Worm (Caenorhabditis elegans) whole organism, young adult: ENCODE data around the gene gdh-1.

Experiments
- B0336.3 ChIP-seq: fragments of 200-800 bp; sonication (Bioruptor generic); IDR thresholded peaks from 2 replicates; pipeline ENCODE4 v1.3.6; 2022; ENCODE audit warnings: missing genetic modification characterization, missing compliant biosample characterization
- C06A6.2 ChIP-seq: fragments of 200-800 bp; sonication (Bioruptor generic); conservative IDR thresholded peaks from 2 replicates; pipeline ENCODE4 v1.3.6; 2022; ENCODE audit warnings: missing genetic modification characterization, missing compliant biosample characterization
- C17E4.6 ChIP-seq: fragments of 200-800 bp; sonication (Bioruptor generic); IDR thresholded peaks from 2 replicates; pipeline ENCODE4 v1.3.6; 2022; ENCODE audit warnings: missing genetic modification reagents, missing genetic modification characterization, missing compliant biosample characterization
- F33H1.4 ChIP-seq: fragments of 200-800 bp; sonication (Bioruptor generic); IDR thresholded peaks from 2 replicates; pipeline ENCODE4 v1.3.6; 2022; ENCODE audit warnings: missing genetic modification reagents, missing genetic modification characterization, missing compliant biosample characterization
- F37B4.10 ChIP-seq: fragments of 200-800 bp; sonication (Bioruptor generic); IDR thresholded peaks from 2 replicates; pipeline ENCODE4 v1.3.6; 2022; ENCODE audit warnings: missing genetic modification characterization, missing compliant biosample characterization
- F39B2.1 ChIP-seq: fragments of 200-800 bp; sonication (Bioruptor generic); IDR thresholded peaks from 2 replicates; pipeline ENCODE4 v1.3.6; 2022; ENCODE audit warnings: missing genetic modification reagents, missing genetic modification characterization, missing compliant biosample characterization
- F52B5.7 ChIP-seq: sonication (generic microtip); optimal IDR thresholded peaks from 2 replicates; lab custom pipeline; 2016; ENCODE audit warnings: mild to moderate bottlenecking, missing genetic modification characterization, missing compliant biosample characterization
- F55B11.4 ChIP-seq: sonication (generic microtip); optimal IDR thresholded peaks from 2 replicates; lab custom pipeline; 2016; ENCODE audit warnings: missing compliant biosample characterization, missing genetic modification characterization, borderline replicate concordance; ENCODE audit not compliant: insufficient read depth
- Y53G8AR.9 ChIP-seq: fragments of 200-800 bp; sonication (Bioruptor generic); conservative IDR thresholded peaks from 2 replicates; pipeline ENCODE4 v1.3.6; 2022; ENCODE audit warnings: missing genetic modification reagents, missing genetic modification characterization, missing compliant biosample characterization
- Y79H2A.3 ChIP-seq: fragments of 200-800 bp; sonication (Bioruptor generic); conservative IDR thresholded peaks from 2 replicates; pipeline ENCODE4 v1.3.6; 2022; ENCODE audit warnings: missing genetic modification reagents, missing genetic modification characterization, missing compliant biosample characterization
- Y95B8A.8 ChIP-seq: fragments of 200-800 bp; sonication (Bioruptor generic); IDR thresholded peaks from 2 replicates; pipeline ENCODE4 v1.3.6; 2022; ENCODE audit warnings: missing genetic modification reagents, missing genetic modification characterization, missing compliant biosample characterization
- ZK185.1 ChIP-seq: sonication (generic microtip); optimal IDR thresholded peaks from 2 replicates; lab custom pipeline; 2016; ENCODE audit warnings: mild to moderate bottlenecking, missing genetic modification characterization, missing compliant biosample characterization; ENCODE audit not compliant: poor library complexity, severe bottlenecking
- aptf-2 ChIP-seq: fragments of 200-800 bp; sonication (Bioruptor generic); conservative IDR thresholded peaks from 2 replicates; pipeline ENCODE4 v1.3.6; 2022; ENCODE audit warnings: missing genetic modification reagents, missing genetic modification characterization, missing compliant biosample characterization
- atf-7 ChIP-seq: sonication (generic microtip); optimal IDR thresholded peaks from 2 replicates; lab custom pipeline; 2017; ENCODE audit warnings: mild to moderate bottlenecking, missing genetic modification characterization, missing compliant biosample characterization
- attf-5 ChIP-seq: fragments of 200-800 bp; sonication (Bioruptor generic); optimal IDR thresholded peaks from 2 replicates; lab custom pipeline; 2018; ENCODE audit warnings: mild to moderate bottlenecking, missing genetic modification characterization, missing compliant biosample characterization
- bed-1 ChIP-seq: fragments of 200-800 bp; sonication (Bioruptor generic); IDR thresholded peaks from 2 replicates; pipeline ENCODE4 v1.3.6; 2022; ENCODE audit warnings: missing genetic modification reagents, missing genetic modification characterization, missing compliant biosample characterization
- cebp-1 ChIP-seq, 2 experiments: fragments of 200-800 bp in 1 of 2; sonication (Bioruptor generic) in 1 of 2; sonication (generic microtip) in 1 of 2; IDR thresholded peaks in 1 of 2; optimal IDR thresholded peaks in 1 of 2; 2 replicates each; pipeline versions ENCODE4 v1.3.6 to Lab custom; 2017 to 2022; ENCODE audit warnings: missing compliant biosample characterization in 2 of 2, missing genetic modification characterization in 2 of 2, mild to moderate bottlenecking in 1 of 2, missing genetic modification reagents in 1 of 2, moderate library complexity in 1 of 2
- ceh-27 ChIP-seq: fragments of 200-800 bp; sonication (Bioruptor generic); optimal IDR thresholded peaks from 2 replicates; lab custom pipeline; 2018; ENCODE audit warnings: mild to moderate bottlenecking, missing genetic modification characterization, moderate library complexity, missing compliant biosample characterization
- ceh-58 ChIP-seq: fragments of 200-800 bp; sonication (Bioruptor generic); IDR thresholded peaks from 2 replicates; pipeline ENCODE4 v1.3.6; 2022; ENCODE audit warnings: missing genetic modification characterization, missing compliant biosample characterization
- chd-7 ChIP-seq: sonication (generic microtip); optimal IDR thresholded peaks from 2 replicates; lab custom pipeline; 2016; ENCODE audit warnings: mild to moderate bottlenecking, missing genetic modification characterization, moderate library complexity, missing compliant biosample characterization
- dox-1 ChIP-seq: fragments of 200-800 bp; sonication (Bioruptor generic); IDR thresholded peaks from 2 replicates; pipeline ENCODE4 v1.3.6; 2022; ENCODE audit warnings: missing genetic modification reagents, missing genetic modification characterization, missing compliant biosample characterization
- egl-18 ChIP-seq: fragments of 200-800 bp; sonication (Bioruptor generic); IDR thresholded peaks from 2 replicates; pipeline ENCODE4 v1.3.6; 2022; ENCODE audit warnings: missing genetic modification reagents, missing genetic modification characterization, missing compliant biosample characterization
- ekl-4 ChIP-seq: fragments of 200-800 bp; sonication (Bioruptor generic); IDR thresholded peaks from 2 replicates; pipeline ENCODE4 v1.3.6; 2022; ENCODE audit warnings: missing genetic modification reagents, missing genetic modification characterization, missing compliant biosample characterization
- gei-17 ChIP-seq: fragments of 200-800 bp; sonication (Bioruptor generic); optimal IDR thresholded peaks from 2 replicates; lab custom pipeline; 2018; ENCODE audit warnings: mild to moderate bottlenecking, missing genetic modification characterization, missing compliant biosample characterization
- hmg-20 ChIP-seq: fragments of 200-800 bp; sonication (Bioruptor generic); IDR thresholded peaks from 2 replicates; pipeline ENCODE4 v1.3.6; 2022; ENCODE audit warnings: missing genetic modification reagents, missing genetic modification characterization, missing compliant biosample characterization
- lin-26 ChIP-seq: fragments of 200-800 bp; sonication (Bioruptor generic); IDR thresholded peaks from 2 replicates; pipeline ENCODE4 v1.3.6; 2022; ENCODE audit warnings: missing genetic modification reagents, missing genetic modification characterization, missing compliant biosample characterization
- madf-3 ChIP-seq: fragments of 200-800 bp; sonication (Bioruptor generic); IDR thresholded peaks from 2 replicates; pipeline ENCODE4 v1.3.6; 2022; ENCODE audit warnings: missing genetic modification reagents, missing genetic modification characterization, missing compliant biosample characterization
- madf-6 ChIP-seq: fragments of 200-800 bp; sonication (Bioruptor generic); IDR thresholded peaks from 2 replicates; pipeline ENCODE4 v1.3.6; 2022; ENCODE audit warnings: missing genetic modification reagents, missing genetic modification characterization, missing compliant biosample characterization
- mcd-1 ChIP-seq: fragments of 200-800 bp; sonication (Bioruptor generic); IDR thresholded peaks from 2 replicates; pipeline ENCODE4 v1.3.6; 2022; ENCODE audit warnings: missing genetic modification reagents, missing genetic modification characterization, missing compliant biosample characterization
- mxl-1 ChIP-seq: sonication (generic microtip); optimal IDR thresholded peaks from 2 replicates; lab custom pipeline; 2016; ENCODE audit warnings: missing genetic modification characterization, missing compliant biosample characterization
- nhr-179 ChIP-seq: sonication (generic microtip); optimal IDR thresholded peaks from 2 replicates; lab custom pipeline; 2016; ENCODE audit warnings: mild to moderate bottlenecking, missing genetic modification characterization, missing compliant biosample characterization
- nhr-80 ChIP-seq: sonication (generic microtip); optimal IDR thresholded peaks from 2 replicates; lab custom pipeline; 2016; ENCODE audit warnings: missing genetic modification characterization, missing compliant biosample characterization
- pbrm-1 ChIP-seq: fragments of 200-800 bp; sonication (Bioruptor generic); IDR thresholded peaks from 2 replicates; pipeline ENCODE4 v1.3.6; 2022; ENCODE audit warnings: missing genetic modification reagents, missing genetic modification characterization, missing compliant biosample characterization
- pha-4 ChIP-seq: fragments of 150-350 bp; sonication (generic microtip); optimal IDR thresholded peaks from 2 replicates; lab custom pipeline; 2014; ENCODE audit warnings: missing biosample characterization, missing genetic modification reagents, missing genetic modification characterization
- repo-1 ChIP-seq: sonication (generic microtip); optimal IDR thresholded peaks from 2 replicates; lab custom pipeline; 2017; ENCODE audit warnings: mild to moderate bottlenecking, missing genetic modification characterization, missing compliant biosample characterization
- snpc-4 ChIP-seq, 5 experiments: fragments of 150-350 bp in 1 of 5; sonication (generic microtip) in 4 of 5; optimal IDR thresholded peaks; 2 replicates each; lab custom pipeline; 2014 to 2018; ENCODE audit warnings: missing genetic modification characterization in 5 of 5, missing biosample characterization in 3 of 5, antibody characterized with exemption in 2 of 5, mild to moderate bottlenecking in 2 of 5, missing compliant biosample characterization in 2 of 5, missing genotype in 2 of 5, moderate library complexity in 2 of 5, missing genetic modification reagents in 1 of 5
- tbp1 ChIP-seq: fragments of 200-800 bp; sonication (Bioruptor generic); optimal IDR thresholded peaks from 2 replicates; lab custom pipeline; 2018; ENCODE audit warnings: mild to moderate bottlenecking, missing genetic modification characterization, missing compliant biosample characterization
- zfh-2 ChIP-seq: fragments of 200-800 bp; sonication (Bioruptor generic); conservative IDR thresholded peaks from 2 replicates; pipeline ENCODE4 v1.3.6; 2022; ENCODE audit warnings: missing genetic modification reagents, missing genetic modification characterization, missing compliant biosample characterization
- ztf-18 ChIP-seq: sonication (generic microtip); optimal IDR thresholded peaks from 2 replicates; lab custom pipeline; 2016; ENCODE audit warnings: missing genotype, mild to moderate bottlenecking, missing genetic modification characterization, missing compliant biosample characterization
- ztf-25 ChIP-seq: fragments of 200-800 bp; sonication (Bioruptor generic); IDR thresholded peaks from 2 replicates; pipeline ENCODE4 v1.3.6; 2022; ENCODE audit warnings: missing genetic modification reagents, missing genetic modification characterization, missing compliant biosample characterization

Gene gdh-1

DNA sequence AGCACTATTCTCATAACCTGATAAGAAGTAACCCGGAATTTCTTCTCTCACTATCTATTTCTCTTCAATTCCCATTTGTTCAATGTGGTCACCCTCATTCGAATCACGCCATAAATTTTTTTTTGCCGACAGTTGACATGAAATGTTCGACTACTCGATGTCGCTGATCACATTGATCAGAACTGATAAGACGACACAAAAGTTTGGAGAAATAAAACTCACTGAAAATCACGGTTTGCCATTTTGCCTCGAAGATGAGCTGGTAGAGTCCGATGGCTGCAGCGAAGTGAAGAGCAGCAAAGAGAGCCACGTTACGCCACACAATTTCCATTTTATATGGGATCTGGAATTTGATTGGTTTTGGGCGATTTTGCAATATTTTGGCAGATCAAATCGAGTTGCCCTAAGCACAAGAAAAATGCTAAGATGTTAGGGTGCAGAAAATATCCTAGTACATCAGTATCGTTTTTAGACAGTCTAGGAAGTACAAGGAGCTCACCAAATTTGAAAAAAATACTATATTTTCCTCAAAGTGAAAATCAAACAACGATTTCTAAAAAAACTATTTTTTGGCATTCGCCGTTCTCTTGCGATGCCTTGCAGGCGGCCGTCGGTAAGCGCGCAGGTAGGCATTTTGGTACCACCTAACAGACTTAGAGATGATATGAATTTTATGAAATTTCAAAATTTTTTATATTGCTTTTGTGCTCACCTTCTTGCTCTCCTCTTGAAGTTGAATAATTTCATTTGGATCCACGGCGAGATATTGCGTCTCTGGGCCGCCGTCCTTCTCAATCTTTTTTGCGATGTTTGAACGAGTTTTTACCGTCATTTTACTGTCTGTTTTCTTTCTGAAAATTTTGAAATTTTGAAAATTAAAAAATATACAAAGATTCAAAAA is 38.0 kb upstream of the gdh-1 start, which contains the start of gene fat-6:
Gene fat-6 (minus strand): TSS at position 851 of the 901 bp plus-strand sequence.
- no peak for TF ChIP-seq ceh-58 (GFP tag; lab: Robert Waterston, UW)
- no peak for TF ChIP-seq gei-17 (GFP tag; lab: Kevin White, UChicago)
- no peak for TF ChIP-seq chd-7 (tag; lab: Kevin White, UChicago)
- TF ChIP-seq F55B11.4 (tag; lab: Kevin White, UChicago) = no peak
- no peak for TF ChIP-seq attf-5 (GFP tag; lab: Kevin White, UChicago)
- TF ChIP-seq cebp-1 (GFP tag; IDR thresholded peaks at IDR 0.05; lab: Robert Waterston, UW) = no peak
- TF ChIP-seq cebp-1 (tag; optimal IDR thresholded peaks at IDR 0.05; lab: Kevin White, UChicago) = peak; percentile 20
- TF ChIP-seq madf-3 (GFP tag; lab: Robert Waterston, UW) = 0 out of 2 replicates have a peak, but pooled peaks have one; percentile 65
- peak; percentile 11; the same call in 1 of the 2 replicates for TF ChIP-seq mcd-1 (GFP tag; lab: Robert Waterston, UW)
- no peak for TF ChIP-seq aptf-2 (GFP tag; lab: Robert Waterston, UW)
- TF ChIP-seq atf-7 (tag; lab: Kevin White, UChicago) = peak; percentile 8
- TF ChIP-seq Y95B8A.8 (GFP tag; lab: Robert Waterston, UW) = no peak
- no peak for TF ChIP-seq F52B5.7 (tag; lab: Kevin White, UChicago)
- TF ChIP-seq hmg-20 (GFP tag; lab: Robert Waterston, UW) = no peak
- 0 out of 2 replicates have a peak, but pooled peaks have one; percentile 11 for TF ChIP-seq madf-6 (GFP tag; lab: Robert Waterston, UW)
- TF ChIP-seq ztf-25 (GFP tag; lab: Robert Waterston, UW) = no peak
- no peak for TF ChIP-seq ztf-18 (tag; lab: Kevin White, UChicago)
- TF ChIP-seq tbp1 (GFP tag; lab: Kevin White, UChicago) = no peak
- no peak for TF ChIP-seq ZK185.1 (tag; lab: Kevin White, UChicago)
- TF ChIP-seq Y53G8AR.9 (GFP tag; lab: Robert Waterston, UW) = peak; percentile 58; the same call in 1 of the 2 replicates
- no peak for TF ChIP-seq egl-18
- no peak for TF ChIP-seq Y79H2A.3
- no peak for TF ChIP-seq F39B2.1 (GFP tag; lab: Robert Waterston, UW)
- no peak for TF ChIP-seq F37B4.10 (GFP tag; lab: Robert Waterston, UW)
- TF ChIP-seq nhr-80 (tag; lab: Kevin White, UChicago) = peak; percentile 43
- TF ChIP-seq B0336.3 (GFP tag; lab: Robert Waterston, UW) = peak; percentile 33; the same call in 1 of the 2 replicates
- TF ChIP-seq C06A6.2 = no peak
- no peak for TF ChIP-seq nhr-179 (tag; lab: Kevin White, UChicago)
- TF ChIP-seq F33H1.4 = peak; percentile 8; the same call in 1 of the 2 replicates
- TF ChIP-seq pbrm-1 (GFP tag; lab: Robert Waterston, UW) = peak; percentile 44; the same call in 1 of the 2 replicates
- TF ChIP-seq lin-26 = no peak
- peak; percentile 75 for TF ChIP-seq repo-1
- 0 out of 2 replicates have a peak, but pooled peaks have one; percentile 14 for TF ChIP-seq dox-1 (GFP tag; lab: Robert Waterston, UW)
- no peak for TF ChIP-seq C17E4.6
- TF ChIP-seq bed-1 = no peak
- TF ChIP-seq ceh-27 = no peak
- TF ChIP-seq snpc-4 (GFP tag; optimal IDR thresholded peaks at IDR 0.05; lab: Kevin White, UChicago) = no peak
- TF ChIP-seq snpc-4 (tag; optimal IDR thresholded peaks at IDR 0.05; lab: Kevin White, UChicago) = no peak
- no peak for TF ChIP-seq mxl-1 (tag; lab: Kevin White, UChicago)
- TF ChIP-seq ekl-4 (GFP tag; lab: Robert Waterston, UW) = 0 out of 2 replicates have a peak, but pooled peaks have one; percentile 30
- no peak for TF ChIP-seq pha-4
- TF ChIP-seq zfh-2 = no peak
